Fruit fly (Drosophila melanogaster): ENCODE measurements around the gene Rnp4F.

Rnp4F gene

dm6 chrX:5322459-5322883 lies at the start of gene Rnp4F:
Rnp4F (minus strand) TSS chrX:5322696.
- peak; percentile 68 for TF ChIP-seq noc (tag; optimal IDR thresholded peaks at IDR 0.05)

DNA sequence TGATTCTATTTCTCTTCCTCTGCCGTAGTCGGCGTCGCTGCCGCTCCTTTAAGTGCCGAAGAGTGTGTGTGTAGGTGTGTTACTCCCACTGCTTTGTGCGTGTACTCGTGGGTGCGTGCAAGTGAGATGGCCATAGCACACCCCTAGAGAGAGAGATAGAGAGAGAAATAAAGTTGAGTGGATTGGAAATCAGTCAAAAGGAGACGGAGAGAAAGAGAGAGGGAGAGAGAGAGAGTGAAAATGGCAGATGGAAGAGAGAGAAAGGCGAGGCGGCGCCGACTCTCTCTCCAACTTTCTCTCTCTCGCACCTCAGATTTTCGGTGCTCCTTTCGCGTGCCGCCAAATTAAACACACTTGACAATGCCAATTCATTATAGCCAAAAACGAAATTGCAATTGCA lies 41.5 kb upstream of the Rnp4F start:
- TF ChIP-seq noc (tag; optimal IDR thresholded peaks at IDR 0.05): no peak

DNA sequence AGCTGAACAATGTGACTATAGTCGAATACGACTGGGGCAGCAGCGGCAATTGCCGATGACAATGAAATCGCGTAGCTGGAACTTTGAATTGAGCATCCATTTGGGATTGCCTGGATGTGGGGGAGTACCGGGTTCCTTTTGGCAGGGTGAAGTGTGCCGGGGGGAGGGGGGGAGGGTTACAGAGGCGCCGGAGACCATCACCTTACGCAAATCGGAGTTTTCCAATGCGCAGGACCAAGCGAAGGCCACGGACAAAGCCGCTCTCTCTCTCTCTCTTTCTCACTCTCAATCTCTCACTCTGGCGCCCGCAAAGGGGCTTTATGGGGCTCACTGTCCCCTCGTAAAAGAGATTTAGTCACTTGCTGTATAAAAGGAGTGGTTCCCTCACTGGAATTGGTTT lies 40.6 kb upstream of the Rnp4F start:
- no peak for TF ChIP-seq noc (tag; optimal IDR thresholded peaks at IDR 0.05)

- TF ChIP-seq noc (tag; optimal IDR thresholded peaks at IDR 0.05): no peak
Observed at dm6 chrX:5358813-5359212, 36.3 kb upstream of the Rnp4F start.

DNA sequence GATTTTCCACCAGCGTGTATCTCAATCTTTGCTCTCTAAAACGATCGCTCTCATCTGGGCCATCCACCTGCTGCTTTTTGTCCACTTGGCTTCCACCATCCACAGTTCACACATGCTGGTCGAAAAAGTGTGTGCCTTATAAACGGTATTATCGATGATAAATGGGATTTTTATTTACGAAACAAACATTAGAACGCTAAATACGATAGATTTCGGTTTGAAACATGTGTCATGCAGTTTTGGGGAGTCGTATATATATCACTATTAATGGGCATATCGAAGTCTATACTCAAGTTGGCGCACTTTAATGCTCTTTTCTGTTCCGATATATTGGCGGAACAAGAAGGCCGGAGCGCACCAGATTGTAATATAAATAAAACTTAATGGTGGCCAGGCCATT lies 34.5 kb upstream of the Rnp4F start:
- TF ChIP-seq noc (tag; optimal IDR thresholded peaks at IDR 0.05): no peak

dm6 chrX:5349899-5350575 lies 27.5 kb upstream of the Rnp4F start:
- no peak for TF ChIP-seq noc (tag; optimal IDR thresholded peaks at IDR 0.05)

dm6 chrX:5339970-5340369 lies 17.5 kb upstream of the Rnp4F start, which contains the start of gene SK:
SK (plus strand) TSS chrX:5340236.
- TF ChIP-seq noc (tag; optimal IDR thresholded peaks at IDR 0.05): no peak

DNA sequence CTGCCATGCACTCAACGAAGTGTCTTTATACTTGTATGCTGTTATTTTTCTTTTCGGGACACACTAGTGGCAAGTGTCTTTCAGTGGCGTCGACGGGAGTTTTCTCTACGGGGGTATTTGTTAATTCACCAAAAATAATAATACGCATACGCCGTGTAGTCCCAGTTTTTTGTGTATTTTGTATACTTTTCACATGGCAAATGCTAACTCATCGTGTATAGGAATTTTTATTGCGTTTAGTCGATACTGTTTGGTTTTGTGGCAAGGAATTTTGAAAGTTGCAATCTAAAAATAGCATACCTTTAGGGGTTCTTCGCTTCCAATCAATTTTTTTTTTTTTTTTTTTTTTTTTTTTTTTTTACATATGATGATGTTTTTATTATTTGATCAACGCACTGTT lies 15.9 kb upstream of the Rnp4F start:
- no peak for TF ChIP-seq noc (tag; optimal IDR thresholded peaks at IDR 0.05)

DNA sequence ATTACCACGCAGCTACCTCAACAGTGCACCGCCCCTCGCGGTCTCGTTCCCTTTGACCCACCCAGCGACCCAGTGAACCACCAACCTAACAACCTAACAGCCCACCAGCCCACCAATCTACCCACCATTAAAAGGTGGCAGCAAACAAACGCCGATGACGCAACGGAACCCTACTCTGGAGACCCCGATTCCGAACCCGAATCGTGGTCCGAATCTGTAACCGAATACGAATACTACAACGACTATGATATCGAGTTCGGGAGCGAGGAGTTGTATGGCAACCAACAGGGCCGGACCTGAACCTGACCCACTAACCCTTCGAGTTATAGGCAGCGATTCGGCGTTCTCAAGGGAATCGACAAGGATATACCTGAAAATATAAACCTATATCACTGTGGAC lies 14.8 kb upstream of the Rnp4F start:
- no peak for TF ChIP-seq noc (tag; optimal IDR thresholded peaks at IDR 0.05)

dm6 chrX:5336722-5337121 lies 14.2 kb upstream of the Rnp4F start:
- peak; percentile 68 for TF ChIP-seq noc (tag; optimal IDR thresholded peaks at IDR 0.05)

DNA sequence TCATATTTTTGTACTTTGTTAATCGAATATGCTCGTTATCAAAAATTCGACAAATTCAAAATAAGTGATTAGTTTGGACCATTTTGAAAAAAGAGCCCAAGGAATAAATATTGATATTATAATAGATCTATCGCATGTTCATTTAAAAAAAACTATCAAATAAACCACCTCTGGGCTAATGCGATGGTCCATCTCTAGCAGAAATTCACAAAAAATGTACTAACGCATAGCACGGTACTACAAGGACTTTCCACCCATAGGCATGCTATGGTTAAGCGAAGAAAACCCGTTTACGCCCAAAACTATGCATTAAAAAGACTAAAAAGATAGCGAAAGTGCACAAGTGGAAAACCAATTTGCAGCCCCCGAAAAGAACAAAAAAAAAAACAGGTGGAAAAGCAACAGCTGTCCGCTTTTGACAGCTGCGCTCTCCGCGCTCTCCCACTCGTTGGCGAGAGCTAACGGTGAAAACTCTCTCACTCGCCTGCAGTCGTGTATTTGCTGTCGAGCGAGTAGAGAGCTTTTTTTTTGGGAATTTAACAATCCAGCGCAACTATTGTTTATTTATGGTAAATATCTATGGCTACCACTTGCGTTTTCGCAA lies 9.9 kb upstream of the Rnp4F start, which contains the start of gene CanB:
TSS of gene CanB (plus strand) at position 241 of the 604 bp plus-strand sequence.
- no peak for TF ChIP-seq noc (tag; optimal IDR thresholded peaks at IDR 0.05)

DNA sequence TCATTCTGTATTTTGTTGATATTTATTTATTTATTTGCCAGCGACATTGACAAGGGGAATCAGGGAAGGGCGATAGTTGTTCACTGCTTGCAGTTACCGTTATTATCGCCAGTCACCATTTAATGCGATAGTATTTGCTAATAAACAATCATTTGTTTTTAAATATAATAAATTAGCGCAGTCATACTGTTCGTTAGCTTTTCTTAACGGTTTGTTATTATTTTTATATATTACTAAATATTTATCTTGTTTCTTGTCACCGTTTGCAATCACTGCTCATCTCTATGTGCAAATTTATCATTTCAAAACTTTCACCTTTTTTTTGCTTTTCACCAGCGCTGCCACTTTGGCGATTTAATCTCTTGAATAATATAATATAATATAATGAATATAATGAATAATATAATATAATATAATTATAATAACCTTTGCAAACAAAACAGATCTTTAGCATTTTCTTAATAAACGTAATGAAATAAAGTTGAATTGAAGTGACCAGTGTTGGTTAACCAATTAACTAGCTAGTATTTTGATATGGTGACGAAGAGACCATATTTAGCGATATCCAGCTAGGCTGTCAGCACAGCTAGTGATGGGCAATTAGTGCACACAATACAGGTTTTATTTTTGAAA lies 6.9 kb upstream of the Rnp4F start, which contains the start of the genes CG3309 and XRCC1:
TSS of gene CG3309 (minus strand) at position 82 of the 633 bp plus-strand sequence.
TSS of gene XRCC1 (plus strand) at position 611 of the 633 bp plus-strand sequence.
- peak; percentile 5 for TF ChIP-seq noc (tag; optimal IDR thresholded peaks at IDR 0.05)

- no peak for TF ChIP-seq noc (tag; optimal IDR thresholded peaks at IDR 0.05)
Observed at dm6 chrX:5323636-5324035, 1.1 kb upstream of the Rnp4F start, which contains the start of gene Mcm3. Mcm3 (plus strand) TSS chrX:5323855.

DNA sequence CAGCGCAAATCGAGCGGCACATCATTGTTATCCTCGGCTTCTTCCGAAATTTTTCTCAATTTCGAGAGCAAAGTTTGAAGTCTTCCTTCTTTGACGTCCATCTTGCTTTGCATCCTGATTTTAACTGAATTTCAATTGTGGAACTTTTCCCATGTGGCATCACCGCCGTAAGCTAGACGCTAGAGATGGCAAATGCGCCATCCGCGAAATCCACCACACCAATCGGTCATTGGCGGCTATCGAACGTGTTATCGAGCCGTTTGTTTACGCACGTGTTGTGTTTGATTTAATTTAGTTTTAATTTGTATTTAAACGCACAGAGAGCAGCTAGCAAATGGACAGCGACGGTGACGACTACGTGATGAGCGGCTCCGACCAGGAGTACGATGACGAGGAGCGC lies 5.3 kb downstream of the Rnp4F start, which contains the start of the genes CG15930 and Sas10:
TSS of gene CG15930 (minus strand) at position 126 of the 400 bp plus-strand sequence.
TSS of gene Sas10 (plus strand) at position 240 of the 400 bp plus-strand sequence.
- TF ChIP-seq noc (tag; optimal IDR thresholded peaks at IDR 0.05): no peak

DNA sequence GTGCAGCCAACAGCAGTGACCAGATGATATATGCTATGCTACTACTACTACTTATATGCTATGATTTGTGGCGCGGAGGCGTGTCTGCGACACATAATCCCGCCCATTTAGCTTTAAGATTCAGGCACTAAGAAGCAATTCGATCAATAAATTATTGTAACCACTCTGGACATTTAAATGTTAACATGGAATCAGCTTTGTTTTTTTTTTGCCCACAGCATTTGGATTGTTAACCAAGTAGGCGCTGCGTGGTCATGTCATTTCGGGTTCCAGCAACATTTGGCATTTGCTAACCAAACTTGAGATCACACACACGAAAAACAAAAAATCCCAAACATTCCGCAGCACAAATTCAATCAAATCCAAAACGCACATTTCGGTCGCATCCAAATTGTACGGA lies 9.5 kb downstream of the Rnp4F start, which contains the start of gene CG4198:
TSS of gene CG4198 (plus strand) at position 301 of the 400 bp plus-strand sequence.
- no peak for TF ChIP-seq noc (tag; optimal IDR thresholded peaks at IDR 0.05)

DNA sequence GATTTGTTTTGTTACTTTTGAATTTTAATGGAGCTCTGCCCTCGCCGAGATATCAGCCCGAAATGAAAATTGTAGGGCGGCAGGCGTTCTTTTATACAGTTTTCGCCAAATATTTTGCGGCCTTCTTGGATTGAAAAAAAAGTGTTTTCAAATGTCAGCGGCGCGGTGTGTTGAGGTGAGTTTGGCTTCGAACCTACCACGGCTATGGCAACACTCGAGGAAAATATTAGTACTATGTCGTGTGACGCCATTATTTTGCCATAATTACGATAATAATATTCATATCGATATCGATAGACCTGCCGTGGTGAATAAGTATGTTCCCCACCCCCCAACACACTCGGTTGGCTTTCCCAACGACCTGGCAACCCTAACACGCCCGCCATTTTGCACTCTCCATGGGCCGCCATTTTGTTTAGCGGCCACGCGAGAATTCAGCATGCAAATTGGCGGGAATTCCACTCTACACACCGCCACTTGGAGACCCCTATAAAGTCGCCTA lies 10.6 kb downstream of the Rnp4F start, which contains the start of the genes TrxT and dhd:
TSS of gene TrxT (minus strand) at position 51 of the 502 bp plus-strand sequence.
TSS of gene dhd (plus strand) at position 334 of the 502 bp plus-strand sequence.
- no peak for TF ChIP-seq noc (tag; optimal IDR thresholded peaks at IDR 0.05)

Measured in whole organism, larva.